Fruit fly (Drosophila melanogaster) whole organism, embryonic: ENCODE data around the gene Cnb.

Experiments
- Bgb ChIP-seq: fragments of 200-800 bp; sonication (Bioruptor generic); IDR thresholded peaks from 2 replicates; pipeline ENCODE4 v1.3.6; 2022; ENCODE audit warnings: missing biosample characterization, missing genetic modification characterization; ENCODE audit not compliant: partially characterized antibody
- CG7963 ChIP-seq: fragments of 200-800 bp; sonication (Bioruptor generic); IDR thresholded peaks from 3 replicates; pipeline ENCODE4 v1.3.6; 2022; ENCODE audit warnings: missing biosample characterization, missing genetic modification characterization; ENCODE audit not compliant: partially characterized antibody
- Hmr ChIP-seq: fragments of 200-800 bp; sonication (Bioruptor generic); optimal IDR thresholded peaks from 3 replicates; lab custom pipeline; 2017; ENCODE audit warnings: mild to moderate bottlenecking, missing biosample characterization, missing genetic modification reagents, missing genetic modification characterization
- Ssrp ChIP-seq: fragments of 200-800 bp; sonication (Bioruptor generic); optimal IDR thresholded peaks from 2 replicates; lab custom pipeline; 2018; ENCODE audit warnings: missing biosample characterization, mild to moderate bottlenecking, missing genetic modification characterization, moderate library complexity
- ac ChIP-seq: fragments of 200-800 bp; sonication (Bioruptor generic); optimal IDR thresholded peaks from 3 replicates; lab custom pipeline; 2017; ENCODE audit warnings: missing biosample characterization, mild to moderate bottlenecking, missing genetic modification characterization
- ftz-f1 ChIP-seq: fragments of 200-800 bp; sonication (Bioruptor generic); optimal IDR thresholded peaks from 2 replicates; lab custom pipeline; 2016; ENCODE audit warnings: missing biosample characterization, missing genetic modification characterization

dm6 chr3L:1985406-1985805, 38.0 kb downstream of the Cnb start:
- no peak for TF ChIP-seq ac
- no peak for TF ChIP-seq Hmr
- no peak for TF ChIP-seq CG7963 (GFP tag; lab: Robert Waterston, UW)
- TF ChIP-seq ftz-f1 (GFP tag; lab: Kevin White, UChicago) = no peak
- no peak for TF ChIP-seq Bgb (GFP tag; lab: Robert Waterston, UW)
- TF ChIP-seq Ssrp (tag; lab: Kevin White, UChicago) = no peak
